Worm (Caenorhabditis elegans): ENCODE measurements around the gene rpl-10.

ce11 chrII:8190455-8190854 lies 46.8 kb downstream of the rpl-10 start, which contains the start of gene T05C12.8:
- TF ChIP-seq lin-32 (GFP tag; optimal IDR thresholded peaks at IDR 0.05) (no peak), elt-1 (tag; optimal IDR thresholded peaks at IDR 0.05; ENCODE audit: borderline replicate concordance, insufficient read depth) (no peak), lin-13 (tag; optimal IDR thresholded peaks at IDR 0.05) (no peak), lsy-2 (tag; optimal IDR thresholded peaks at IDR 0.05) (no peak)

All from whole organism, mixed stage, embryonic.